Fruit fly (Drosophila melanogaster): ENCODE measurements around the gene cv.

DNA sequence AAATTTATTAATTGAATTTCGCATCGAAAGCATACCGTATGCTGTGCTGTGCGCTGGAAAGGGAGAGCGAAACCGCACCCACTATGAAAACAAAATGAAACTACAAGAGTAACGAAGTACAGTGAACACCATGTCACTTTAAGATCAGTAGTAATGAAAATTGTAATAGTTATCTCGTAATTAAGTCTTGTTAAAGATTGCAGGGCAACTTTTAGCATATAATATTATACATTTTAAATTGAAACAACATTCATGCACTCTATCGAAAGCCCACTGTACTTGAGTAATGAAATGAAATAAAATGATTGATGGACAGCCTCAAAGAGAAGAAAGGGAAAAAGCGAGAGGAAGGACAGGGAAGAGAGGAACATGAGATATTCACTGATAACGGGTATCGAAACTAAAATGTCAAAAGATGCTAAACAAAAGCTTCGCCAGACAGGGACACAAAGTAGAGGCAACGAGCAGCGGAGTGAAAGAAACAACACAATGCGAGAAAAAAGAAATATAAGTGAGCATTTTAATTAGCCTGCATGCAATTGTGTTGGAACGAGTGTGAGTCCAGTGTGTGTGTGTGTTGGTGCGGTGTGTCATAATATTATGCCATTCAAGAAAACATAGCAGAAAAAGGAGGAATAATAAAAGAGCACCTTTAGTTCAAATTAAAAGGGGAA, 45.6 kb downstream of the cv start:
- no peak for TF ChIP-seq CG8478 (optimal IDR thresholded peaks at IDR 0.05)
- TF ChIP-seq CTCF (optimal IDR thresholded peaks at IDR 0.05) = no peak
